Worm (Caenorhabditis elegans) whole organism, L4/young adult: ENCODE data around the gene F35F10.7.

Source experiments
- W03F9.2 ChIP-seq: fragments of 150-350 bp; optimal IDR thresholded peaks from 2 replicates; lab custom pipeline; 2014; ENCODE audit warnings: missing biosample characterization, missing genetic modification characterization
- dao-5 ChIP-seq: sonication (generic microtip); optimal IDR thresholded peaks from 2 replicates; lab custom pipeline; 2016; ENCODE audit warnings: missing genotype, missing genetic modification characterization, moderate library complexity, missing compliant biosample characterization
- him-1 ChIP-seq: sonication (generic microtip); optimal IDR thresholded peaks from 2 replicates; lab custom pipeline; 2016; ENCODE audit warnings: missing genotype, missing genetic modification reagents, missing genetic modification characterization, missing compliant biosample characterization

F35F10.7 gene

ce11 chrV:3267950-3268349 is 19.3 kb downstream of the F35F10.7 start, which contains the start of gene T28A11.18:
Gene T28A11.18 (minus strand): TSS chrV:3268050.
- no peak for TF ChIP-seq him-1 (tag; lab: Kevin White, UChicago)

- TF ChIP-seq W03F9.2 (no peak), him-1 (tag; lab: Kevin White, UChicago) (no peak), dao-5 (tag; lab: Kevin White, UChicago) (no peak)
Observed at ce11 chrV:3266189-3266588, 21.0 kb downstream of the F35F10.7 start, which contains the start of gene T28A11.17. Gene T28A11.17 (minus strand): TSS chrV:3266289.

ce11 chrV:3260075-3260474 is 27.2 kb downstream of the F35F10.7 start, which contains the start of gene srbc-5:
Gene srbc-5 (plus strand): TSS chrV:3260375.
- no peak for TF ChIP-seq dao-5 (tag; lab: Kevin White, UChicago)
- no peak for TF ChIP-seq him-1 (tag; lab: Kevin White, UChicago)
- no peak for TF ChIP-seq W03F9.2

- TF ChIP-seq W03F9.2, result no peak
- no peak for TF ChIP-seq him-1 (tag; lab: Kevin White, UChicago)
- no peak for TF ChIP-seq dao-5 (tag; lab: Kevin White, UChicago)
Observed at ce11 chrV:3259168-3259622, 28.0 kb downstream of the F35F10.7 start, which contains the start of gene T28A11.16. Gene T28A11.16 (minus strand): TSS chrV:3259218.

ce11 chrV:3257277-3257676 is 30.0 kb downstream of the F35F10.7 start, which contains the start of gene T28A11.22:
Gene T28A11.22 (plus strand): TSS chrV:3257577.
- TF ChIP-seq dao-5 (tag; lab: Kevin White, UChicago) (no peak), W03F9.2 (no peak), him-1 (tag; lab: Kevin White, UChicago) (no peak)

ce11 chrV:3256809-3257208 is 30.4 kb downstream of the F35F10.7 start:
- no peak for TF ChIP-seq dao-5 (tag; lab: Kevin White, UChicago)
- no peak for TF ChIP-seq W03F9.2
- TF ChIP-seq him-1 (tag; lab: Kevin White, UChicago), result no peak

- TF ChIP-seq dao-5 (tag; lab: Kevin White, UChicago), result no peak
- TF ChIP-seq W03F9.2, result no peak
Observed at ce11 chrV:3256051-3256450, 31.2 kb downstream of the F35F10.7 start, which contains the start of gene srt-63. Gene srt-63 (minus strand): TSS chrV:3256151.

ce11 chrV:3250153-3250552 is 37.1 kb downstream of the F35F10.7 start, which contains the start of gene T28A11.13:
Gene T28A11.13 (minus strand): TSS chrV:3250253.
- TF ChIP-seq W03F9.2, result no peak
- TF ChIP-seq dao-5 (tag; lab: Kevin White, UChicago), result no peak
- TF ChIP-seq him-1 (tag; lab: Kevin White, UChicago), result no peak

ce11 chrV:3247515-3247914 is 39.7 kb downstream of the F35F10.7 start, which contains the start of gene srj-8:
Gene srj-8 (plus strand): TSS chrV:3247815.
- TF ChIP-seq W03F9.2, result no peak
- TF ChIP-seq dao-5 (tag; lab: Kevin White, UChicago), result no peak
- TF ChIP-seq him-1 (tag; lab: Kevin White, UChicago), result no peak

- no peak for TF ChIP-seq dao-5 (tag; lab: Kevin White, UChicago)
- TF ChIP-seq W03F9.2, result no peak
- no peak for TF ChIP-seq him-1 (tag; lab: Kevin White, UChicago)
Observed at ce11 chrV:3244703-3245102, 42.5 kb downstream of the F35F10.7 start, which contains the start of gene srj-7. Gene srj-7 (plus strand): TSS chrV:3245003.

- TF ChIP-seq him-1 (tag; lab: Kevin White, UChicago) (no peak), W03F9.2 (no peak), dao-5 (tag; lab: Kevin White, UChicago) (no peak)
Observed at ce11 chrV:3242984-3243383, 44.2 kb downstream of the F35F10.7 start, which contains the start of gene gst-23. Gene gst-23 (plus strand): TSS chrV:3243284.

ce11 chrV:3241175-3241574 is 46.1 kb downstream of the F35F10.7 start, which contains the start of gene srj-11:
Gene srj-11 (plus strand): TSS chrV:3241424.
- no peak for TF ChIP-seq dao-5 (tag; lab: Kevin White, UChicago)
- no peak for TF ChIP-seq him-1 (tag; lab: Kevin White, UChicago)
- TF ChIP-seq W03F9.2, result no peak

- TF ChIP-seq him-1 (tag; lab: Kevin White, UChicago) (no peak), dao-5 (tag; lab: Kevin White, UChicago) (no peak), W03F9.2 (no peak)
Observed at ce11 chrV:3236610-3237009, 50.6 kb downstream of the F35F10.7 start, which contains the start of the genes K08D9.9 and str-16. Gene K08D9.9 (minus strand): TSS chrV:3236710. Gene str-16 (plus strand): TSS chrV:3236875.
